Worm (Caenorhabditis elegans): ENCODE measurements around the gene lev-8.

The lev-8 gene

DNA sequence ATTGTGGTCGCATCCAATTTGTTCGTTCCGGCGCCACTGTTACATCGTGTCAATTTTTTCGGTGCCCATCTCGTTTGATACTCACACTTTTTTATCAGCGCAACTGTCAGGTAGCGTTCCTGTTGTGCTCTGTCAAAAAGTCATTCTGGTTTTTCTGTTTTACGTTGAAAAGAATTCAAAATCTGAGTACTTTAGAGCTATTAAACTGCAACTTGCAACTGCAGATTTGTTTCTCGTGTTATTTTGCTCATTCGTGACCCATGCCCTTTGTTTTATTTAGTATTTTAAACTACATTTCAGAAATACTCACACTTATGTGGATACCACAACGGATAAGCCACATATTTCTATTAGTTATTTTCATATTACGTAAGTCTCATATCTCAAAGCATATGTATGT is at the start of gene lev-8:
TSS of gene lev-8 (plus strand) at position 301 of the 400 bp plus-strand sequence.
- no peak for TF ChIP-seq F13C5.2 (tag; optimal IDR thresholded peaks at IDR 0.05)
- no peak for TF ChIP-seq aly-1 (tag; optimal IDR thresholded peaks at IDR 0.05)
- TF ChIP-seq sea-1 (GFP tag; conservative IDR thresholded peaks at IDR 0.05): no peak
- no peak for TF ChIP-seq hmbx-1 (tag; optimal IDR thresholded peaks at IDR 0.05)
- no peak for TF ChIP-seq tbx-11 (GFP tag; IDR thresholded peaks at IDR 0.05)
- no peak for TF ChIP-seq ets-7 (tag; optimal IDR thresholded peaks at IDR 0.05)

DNA sequence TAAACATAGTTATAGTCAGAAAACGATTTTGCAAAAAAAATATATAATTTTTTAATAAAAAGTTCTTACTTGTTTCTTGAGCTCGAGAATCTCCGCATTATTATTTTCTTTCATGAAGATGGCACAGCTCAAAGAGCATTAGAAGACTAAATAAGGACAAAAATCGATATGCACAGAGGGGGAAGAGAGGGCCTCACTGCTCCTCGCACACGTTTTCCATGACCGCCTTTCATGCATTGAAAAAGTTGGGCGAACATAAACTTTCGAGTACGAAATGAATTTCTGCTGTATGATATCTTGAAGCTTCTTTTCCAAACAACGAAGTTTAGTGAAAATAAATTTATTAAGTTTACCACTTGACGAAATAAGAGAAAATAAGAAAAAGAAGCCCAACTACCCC is 49.5 kb upstream of the lev-8 start, which contains the start of gene ccdc-149:
TSS of gene ccdc-149 (minus strand) at position 221 of the 400 bp plus-strand sequence.
- TF ChIP-seq hmg-4 (GFP tag; optimal IDR thresholded peaks at IDR 0.05) (no peak), tbx-11 (GFP tag; IDR thresholded peaks at IDR 0.05) (no peak), hnd-1 (tag; optimal IDR thresholded peaks at IDR 0.05) (no peak), flt-1 (GFP tag; IDR thresholded peaks at IDR 0.05) (no peak), tra-4 (tag; optimal IDR thresholded peaks at IDR 0.05) (no peak), scrt-1 (GFP tag; IDR thresholded peaks at IDR 0.05) (no peak), tbx-37 (GFP tag; conservative IDR thresholded peaks at IDR 0.05) (no peak), ceh-36 (tag; optimal IDR thresholded peaks at IDR 0.05) (no peak), hmbx-1 (tag; optimal IDR thresholded peaks at IDR 0.05) (no peak), F13C5.2 (tag; optimal IDR thresholded peaks at IDR 0.05) (no peak), sea-1 (GFP tag; conservative IDR thresholded peaks at IDR 0.05) (no peak), B0310.2 (tag; optimal IDR thresholded peaks at IDR 0.05) (no peak)

DNA sequence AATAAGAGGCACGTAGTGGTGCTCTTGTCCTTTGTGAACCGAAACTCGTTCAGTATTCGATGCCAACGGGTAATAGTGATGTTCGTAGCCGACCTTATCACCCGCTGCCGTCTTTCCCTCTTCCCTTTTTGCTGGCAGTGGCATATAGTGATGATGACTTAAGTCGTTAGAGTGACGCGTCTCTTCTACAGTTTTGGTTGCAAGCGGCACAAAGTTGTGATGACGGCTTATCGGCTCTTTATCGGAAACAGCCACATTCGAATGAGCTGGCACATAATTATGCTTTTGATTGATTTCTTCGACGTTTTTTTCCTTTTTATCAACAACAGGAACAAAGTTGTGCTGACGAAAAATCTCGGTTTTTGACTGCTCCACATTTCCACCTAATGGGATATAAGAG is 45.3 kb upstream of the lev-8 start:
- TF ChIP-seq B0310.2 (tag; optimal IDR thresholded peaks at IDR 0.05) (no peak), ets-7 (tag; optimal IDR thresholded peaks at IDR 0.05) (no peak), hmg-4 (GFP tag; optimal IDR thresholded peaks at IDR 0.05) (no peak), aly-1 (tag; optimal IDR thresholded peaks at IDR 0.05) (no peak), flt-1 (GFP tag; IDR thresholded peaks at IDR 0.05) (no peak), hnd-1 (tag; optimal IDR thresholded peaks at IDR 0.05) (no peak), pes-1 (GFP tag; IDR thresholded peaks at IDR 0.05) (no peak), tbx-37 (GFP tag; conservative IDR thresholded peaks at IDR 0.05) (no peak), ceh-13 (GFP tag; optimal IDR thresholded peaks at IDR 0.05) (no peak)

DNA sequence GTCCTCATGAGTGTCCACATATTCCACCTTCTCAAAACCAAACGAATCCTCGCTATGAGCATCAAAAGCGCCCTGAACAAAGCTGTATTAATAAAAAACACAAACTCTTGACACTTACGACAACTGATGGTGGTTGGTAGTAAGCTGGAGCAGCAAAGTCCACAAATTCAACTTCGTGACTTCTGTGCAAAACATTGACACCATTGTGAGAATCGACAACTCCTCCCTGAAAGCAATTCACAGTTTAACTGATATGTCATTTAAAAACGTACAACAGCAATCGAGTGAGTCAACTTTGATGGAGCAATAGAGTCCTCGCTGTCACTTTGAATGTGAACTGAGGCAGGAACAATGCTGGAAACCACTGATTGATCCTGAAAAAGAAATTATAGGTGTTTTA is 43.3 kb upstream of the lev-8 start:
- no peak for TF ChIP-seq tbx-37 (GFP tag; conservative IDR thresholded peaks at IDR 0.05)
- no peak for TF ChIP-seq ets-7 (tag; optimal IDR thresholded peaks at IDR 0.05)
- TF ChIP-seq F13C5.2 (tag; optimal IDR thresholded peaks at IDR 0.05): no peak
- no peak for TF ChIP-seq ama-1 (optimal IDR thresholded peaks at IDR 0.05)
- TF ChIP-seq hnd-1 (tag; optimal IDR thresholded peaks at IDR 0.05): no peak
- no peak for TF ChIP-seq hmg-4 (GFP tag; optimal IDR thresholded peaks at IDR 0.05)
- no peak for TF ChIP-seq flt-1 (GFP tag; IDR thresholded peaks at IDR 0.05)

DNA sequence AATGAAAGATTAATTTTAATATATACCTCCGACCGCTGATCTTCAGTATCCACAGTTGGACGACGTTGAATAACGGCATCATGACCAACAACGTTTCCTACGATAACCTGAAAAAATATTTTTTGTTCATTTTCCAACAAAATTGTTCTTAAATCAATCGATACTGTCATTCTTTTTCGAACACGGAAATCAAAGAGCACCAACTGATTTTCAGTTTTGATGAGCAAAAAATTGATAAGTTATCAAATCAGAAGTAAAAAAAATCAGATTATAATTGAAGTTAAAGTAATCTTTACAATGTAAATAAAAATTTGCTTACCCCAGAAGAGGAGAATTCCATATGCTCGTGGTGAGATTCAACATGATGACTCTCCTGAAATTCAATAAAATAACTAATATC is 42.3 kb upstream of the lev-8 start:
- TF ChIP-seq sea-1 (GFP tag; conservative IDR thresholded peaks at IDR 0.05) (no peak), F13C5.2 (tag; optimal IDR thresholded peaks at IDR 0.05) (no peak), hmg-4 (GFP tag; optimal IDR thresholded peaks at IDR 0.05) (no peak), ama-1 (optimal IDR thresholded peaks at IDR 0.05) (no peak), ets-7 (tag; optimal IDR thresholded peaks at IDR 0.05) (no peak), B0310.2 (tag; optimal IDR thresholded peaks at IDR 0.05) (no peak), flt-1 (GFP tag; IDR thresholded peaks at IDR 0.05) (no peak), pes-1 (GFP tag; IDR thresholded peaks at IDR 0.05) (no peak), hnd-1 (tag; optimal IDR thresholded peaks at IDR 0.05) (no peak)

DNA sequence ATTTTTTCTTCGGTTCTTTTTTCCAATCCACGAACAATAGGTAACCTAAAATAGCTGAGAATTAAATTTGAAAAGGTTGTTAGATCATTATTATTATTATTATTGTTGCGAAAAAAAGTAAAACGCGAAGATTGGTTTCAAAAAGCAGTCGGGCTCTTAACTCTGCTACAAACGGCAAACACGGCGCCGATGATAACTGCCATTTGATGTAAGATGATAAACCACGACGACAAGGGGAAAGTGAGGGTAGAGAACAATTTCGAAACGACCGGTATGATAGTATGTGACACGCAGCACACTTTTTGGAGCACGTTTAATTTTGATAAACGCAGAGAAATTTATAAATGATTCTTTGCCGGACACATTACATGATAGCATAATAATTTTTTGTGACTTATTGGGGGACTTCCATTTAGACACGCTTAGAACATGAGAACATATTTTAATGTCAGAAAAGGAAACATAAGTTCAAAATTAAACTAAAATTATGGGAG is 41.7 kb upstream of the lev-8 start, which contains the start of gene hpo-34:
TSS of gene hpo-34 (minus strand) at position 51 of the 494 bp plus-strand sequence.
- TF ChIP-seq flt-1 (GFP tag; IDR thresholded peaks at IDR 0.05) (no peak), ceh-13 (GFP tag; optimal IDR thresholded peaks at IDR 0.05) (no peak), ceh-36 (tag; optimal IDR thresholded peaks at IDR 0.05) (no peak), sea-1 (GFP tag; conservative IDR thresholded peaks at IDR 0.05) (no peak), tbx-37 (GFP tag; conservative IDR thresholded peaks at IDR 0.05) (no peak), ets-7 (tag; optimal IDR thresholded peaks at IDR 0.05) (no peak), pes-1 (GFP tag; IDR thresholded peaks at IDR 0.05) (no peak), hnd-1 (tag; optimal IDR thresholded peaks at IDR 0.05) (no peak), B0310.2 (tag; optimal IDR thresholded peaks at IDR 0.05) (no peak), scrt-1 (GFP tag; IDR thresholded peaks at IDR 0.05) (no peak), ama-1 (optimal IDR thresholded peaks at IDR 0.05) (no peak), hmbx-1 (tag; optimal IDR thresholded peaks at IDR 0.05) (no peak), hmg-4 (GFP tag; optimal IDR thresholded peaks at IDR 0.05) (no peak), tra-4 (tag; optimal IDR thresholded peaks at IDR 0.05) (no peak), tbx-11 (GFP tag; IDR thresholded peaks at IDR 0.05) (no peak)

DNA sequence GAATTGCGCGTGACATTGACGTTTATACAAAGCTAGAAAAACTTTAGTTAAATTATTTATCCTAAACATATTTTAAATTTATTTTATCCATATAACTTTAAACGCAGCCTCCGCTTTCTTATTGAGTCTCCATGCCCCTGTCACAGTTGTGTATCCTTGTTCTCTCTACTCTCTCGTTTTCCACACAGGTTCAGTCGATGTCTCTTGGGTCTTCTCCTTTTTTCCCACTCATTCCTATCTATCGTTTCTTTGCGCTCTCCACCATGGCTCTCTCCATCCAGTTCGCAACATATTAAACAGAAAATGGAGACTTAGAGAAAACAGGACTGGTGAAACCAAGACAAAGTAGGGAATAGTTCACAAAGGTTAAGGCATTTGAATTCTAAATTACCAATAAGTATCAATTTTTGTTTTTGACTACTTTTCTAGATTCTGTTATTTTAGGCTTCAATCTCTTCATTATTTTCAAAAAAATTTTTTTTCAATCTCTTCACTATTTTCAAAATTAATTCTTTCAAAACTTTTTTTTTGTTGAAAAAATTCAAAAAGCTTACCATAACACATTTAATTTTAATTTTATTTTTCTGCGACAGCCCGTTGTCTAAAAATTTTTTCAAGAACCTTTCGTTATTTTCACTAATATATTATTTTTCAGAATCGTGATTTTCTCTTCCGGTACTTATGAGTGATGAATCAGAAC is 38.5 kb upstream of the lev-8 start, which contains the start of gene sdc-2:
TSS of gene sdc-2 (plus strand) at position 650 of the 700 bp plus-strand sequence.
- TF ChIP-seq hmg-4 (GFP tag; optimal IDR thresholded peaks at IDR 0.05): peak; percentile 74
- TF ChIP-seq F13C5.2 (tag; optimal IDR thresholded peaks at IDR 0.05): peak; percentile 63
- no peak for TF ChIP-seq pes-1 (GFP tag; IDR thresholded peaks at IDR 0.05)

DNA sequence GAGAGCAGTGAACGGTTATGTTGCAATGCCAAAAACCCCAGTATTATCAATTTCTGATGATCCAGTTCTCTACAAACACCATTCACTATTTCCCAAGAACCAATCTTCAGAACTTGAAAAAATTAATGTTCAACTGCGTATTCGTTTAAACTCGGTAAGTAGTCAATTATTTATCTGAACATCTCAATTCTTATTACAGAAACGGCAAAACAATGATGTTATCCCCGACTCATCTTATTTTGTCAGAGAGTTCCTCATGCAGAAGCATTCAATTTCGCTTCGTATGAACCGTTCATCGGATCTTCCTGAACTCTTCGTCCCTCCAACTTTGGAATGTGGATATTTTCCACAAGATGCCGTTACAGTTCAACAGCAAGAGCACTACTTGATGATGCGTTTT is 37.0 kb upstream of the lev-8 start:
- TF ChIP-seq B0310.2 (tag; optimal IDR thresholded peaks at IDR 0.05): no peak
- no peak for TF ChIP-seq ama-1 (optimal IDR thresholded peaks at IDR 0.05)
- TF ChIP-seq sea-1 (GFP tag; conservative IDR thresholded peaks at IDR 0.05): no peak
- TF ChIP-seq tbx-37 (GFP tag; conservative IDR thresholded peaks at IDR 0.05): no peak
- TF ChIP-seq flt-1 (GFP tag; IDR thresholded peaks at IDR 0.05): no peak
- TF ChIP-seq tbx-11 (GFP tag; IDR thresholded peaks at IDR 0.05): no peak
- no peak for TF ChIP-seq scrt-1 (GFP tag; IDR thresholded peaks at IDR 0.05)
- no peak for TF ChIP-seq F13C5.2 (tag; optimal IDR thresholded peaks at IDR 0.05)
- no peak for TF ChIP-seq hnd-1 (tag; optimal IDR thresholded peaks at IDR 0.05)
- TF ChIP-seq hmbx-1 (tag; optimal IDR thresholded peaks at IDR 0.05): no peak
